Fruit fly (Drosophila melanogaster): Measurements from ENCODE around the gene RhoGAP92B.

The RhoGAP92B gene

DNA sequence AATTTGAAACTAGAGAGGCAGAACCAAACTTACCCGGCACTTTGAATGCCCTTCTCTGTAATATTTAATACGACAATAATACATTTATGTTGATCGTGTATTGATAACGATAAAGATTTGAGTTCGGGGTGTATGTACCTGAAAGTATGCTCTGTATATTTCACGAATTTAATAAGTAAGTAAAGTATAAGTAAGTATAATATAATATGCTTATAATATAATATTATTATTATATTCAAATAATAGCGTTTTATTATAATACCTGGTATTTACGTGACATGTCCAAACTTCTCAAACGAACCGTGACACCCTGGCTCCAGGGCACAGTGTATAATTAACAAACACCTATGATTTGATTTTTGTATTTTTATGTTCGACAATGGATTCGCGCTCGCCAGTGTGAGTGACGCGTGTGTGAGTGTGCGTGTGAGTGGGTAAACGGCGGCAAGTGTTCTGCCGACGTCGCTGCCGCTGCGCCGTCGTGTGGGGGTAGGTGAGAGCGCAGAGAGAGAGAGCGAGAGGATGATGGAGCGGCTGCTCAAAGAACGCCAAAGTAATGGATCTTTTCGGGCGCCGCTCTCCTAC is 15.3 kb upstream of the RhoGAP92B start:
- peak; percentile 92 for TF ChIP-seq noc (tag; optimal IDR thresholded peaks at IDR 0.05)

- TF ChIP-seq noc (tag; optimal IDR thresholded peaks at IDR 0.05), result no peak
These were observed 14.5 kb upstream of the RhoGAP92B start, which contains the start of gene CG4733 for dm6 chr3R:19890340-19890998. CG4733 (plus strand) TSS chr3R:19890689.

DNA sequence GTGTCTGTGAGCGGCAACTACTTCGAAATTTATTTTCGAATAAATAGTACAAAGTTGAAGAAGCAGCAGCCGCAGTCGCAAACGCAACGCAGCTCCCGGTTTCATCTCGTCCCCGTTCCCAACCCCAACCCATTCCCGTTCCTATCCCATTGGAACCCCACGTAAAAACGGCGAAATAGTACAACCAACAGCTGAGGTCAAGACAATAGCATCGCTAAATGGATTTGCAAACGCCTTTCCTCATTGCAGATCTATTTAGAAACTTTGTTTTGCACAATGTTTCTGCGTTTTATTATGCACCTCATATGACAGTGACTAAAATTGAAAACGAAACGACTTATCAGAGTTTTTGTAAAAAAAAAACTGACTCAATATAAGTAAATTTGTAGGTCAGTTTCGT is 13.6 kb upstream of the RhoGAP92B start:
- TF ChIP-seq noc (tag; optimal IDR thresholded peaks at IDR 0.05), result no peak

dm6 chr3R:19892046-19892445 is 12.9 kb upstream of the RhoGAP92B start:
- peak; percentile 53 for TF ChIP-seq noc (tag; optimal IDR thresholded peaks at IDR 0.05)

- no peak for TF ChIP-seq noc (tag; optimal IDR thresholded peaks at IDR 0.05)
These were observed 9.7 kb upstream of the RhoGAP92B start for dm6 chr3R:19895305-19895704.

- no peak for TF ChIP-seq noc (tag; optimal IDR thresholded peaks at IDR 0.05)
These were observed 3.2 kb upstream of the RhoGAP92B start for dm6 chr3R:19901742-19902141.

- TF ChIP-seq noc (tag; optimal IDR thresholded peaks at IDR 0.05), result peak; percentile 14
These were observed 2.6 kb upstream of the RhoGAP92B start for dm6 chr3R:19902328-19902727.

DNA sequence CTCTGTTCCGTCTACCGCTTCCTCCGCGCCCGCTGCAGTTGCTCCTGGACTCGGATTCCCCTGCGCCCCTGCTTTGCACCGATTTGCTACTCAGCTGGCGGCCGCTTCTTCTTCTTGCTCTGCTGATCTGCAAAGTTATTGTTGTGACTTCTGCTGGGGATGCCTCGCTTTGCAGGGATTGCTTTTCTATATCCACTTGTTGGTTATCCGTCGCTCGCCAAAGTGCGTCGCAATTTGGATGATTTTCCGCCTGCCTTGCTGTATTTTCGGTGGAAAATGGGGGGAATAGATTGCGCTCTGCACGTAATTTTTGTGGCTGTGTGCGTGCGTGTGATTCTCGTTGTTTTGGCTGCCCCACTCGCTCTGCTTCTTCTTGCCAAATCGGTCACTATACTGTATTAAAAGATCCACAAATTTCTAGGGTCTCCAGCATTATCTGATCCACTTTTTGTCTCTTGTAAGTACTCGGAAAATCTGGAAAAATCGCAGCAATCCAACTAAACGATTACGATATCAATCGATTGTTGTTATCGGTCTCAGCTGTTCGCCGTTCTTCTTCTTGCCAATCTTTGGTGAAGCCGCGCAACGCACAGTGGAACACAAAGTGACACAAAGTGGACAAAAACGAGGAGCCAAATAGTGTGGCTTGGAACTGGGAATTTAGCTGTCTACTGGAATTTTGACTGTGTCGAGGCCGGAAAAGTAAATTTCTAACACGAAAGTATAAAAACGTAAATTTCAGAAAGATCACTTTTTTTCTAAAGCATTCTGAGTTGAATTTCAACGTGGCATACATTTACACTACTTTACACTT is 1.8 kb upstream of the RhoGAP92B start, which contains the start of gene ClpX:
Gene ClpX, minus strand, starts transcription at position 764 of the 814 bp plus-strand sequence.
- peak; percentile 2 for TF ChIP-seq noc (tag; optimal IDR thresholded peaks at IDR 0.05)

- peak; percentile 92 for TF ChIP-seq noc (tag; optimal IDR thresholded peaks at IDR 0.05)
These were observed 1.0 kb downstream of the RhoGAP92B start for dm6 chr3R:19905932-19906439.

DNA sequence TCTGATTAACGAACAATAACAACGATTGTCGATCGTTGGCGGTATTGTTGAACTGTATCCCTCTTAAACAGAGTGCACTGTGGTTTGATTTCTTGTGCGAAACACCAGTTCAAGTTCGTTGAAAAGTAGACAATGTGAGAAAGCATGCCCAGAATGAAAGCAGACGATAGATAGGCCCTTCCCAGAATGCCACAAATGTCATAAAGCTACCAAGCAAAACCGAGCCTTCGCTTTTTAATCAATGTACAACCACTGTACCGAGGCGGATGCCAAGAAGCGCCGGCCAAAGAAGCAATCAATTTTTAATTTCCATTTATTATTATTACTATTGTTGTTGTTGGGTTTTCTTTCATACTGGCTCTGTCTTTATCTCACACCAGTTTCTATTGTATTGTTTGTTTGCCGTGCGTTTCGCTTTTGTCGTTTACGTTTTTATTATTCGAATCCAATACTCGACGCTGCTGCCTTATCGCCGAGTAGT is 3.9 kb downstream of the RhoGAP92B start:
- peak; percentile 69 for TF ChIP-seq noc (tag; optimal IDR thresholded peaks at IDR 0.05)

- TF ChIP-seq noc (tag; optimal IDR thresholded peaks at IDR 0.05), result no peak
These were observed 4.7 kb downstream of the RhoGAP92B start for dm6 chr3R:19909541-19910182.

dm6 chr3R:19910302-19911029 is 5.5 kb downstream of the RhoGAP92B start:
- TF ChIP-seq noc (tag; optimal IDR thresholded peaks at IDR 0.05), result no peak

- TF ChIP-seq noc (tag; optimal IDR thresholded peaks at IDR 0.05), result no peak
These were observed 6.1 kb downstream of the RhoGAP92B start for dm6 chr3R:19911030-19911429.

DNA sequence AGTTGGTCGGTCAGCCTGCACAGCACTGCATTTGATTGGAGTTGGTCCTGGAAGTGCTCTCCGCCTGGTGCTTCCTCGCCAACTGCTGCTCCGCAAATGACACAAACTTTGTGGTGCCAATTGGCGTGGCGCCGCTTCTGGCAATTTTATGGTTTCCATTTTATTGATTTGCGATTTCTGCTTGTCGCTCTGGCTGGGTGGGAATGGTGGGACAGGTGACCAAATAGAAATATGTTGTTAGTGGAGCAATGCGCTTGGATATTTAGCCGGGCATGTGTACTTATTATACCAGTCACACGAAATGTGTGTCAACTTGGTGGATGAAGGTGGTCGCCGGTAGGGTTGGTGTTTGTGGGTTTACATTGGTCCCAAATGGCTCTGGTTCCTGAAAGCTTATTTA is 10.3 kb downstream of the RhoGAP92B start, which contains the start of the genes Xport-A and Xport-B:
Gene Xport-A, minus strand, starts transcription at position 101 of the 400 bp plus-strand sequence.
Gene Xport-B, minus strand, starts transcription at position 101 of the 400 bp plus-strand sequence.
- no peak for TF ChIP-seq noc (tag; optimal IDR thresholded peaks at IDR 0.05)

dm6 chr3R:19917739-19918138 is 12.8 kb downstream of the RhoGAP92B start, which contains the start of gene CG4465:
CG4465 (minus strand) TSS chr3R:19917839.
- TF ChIP-seq noc (tag; optimal IDR thresholded peaks at IDR 0.05), result no peak
